Worm (Caenorhabditis elegans) whole organism, L2 larva: ENCODE data around the gene unc-36.

ENCODE experiments used
- C34F6.9 ChIP-seq: fragments of 150-350 bp; optimal IDR thresholded peaks from 2 replicates; lab custom pipeline; 2014; ENCODE audit warnings: missing biosample characterization, missing genetic modification characterization
- F13H6.1 ChIP-seq: sonication (generic microtip); optimal IDR thresholded peaks from 2 replicates; lab custom pipeline; 2016; ENCODE audit warnings: missing genetic modification characterization, missing compliant biosample characterization
- Y55F3AM.14 ChIP-seq: fragments of 200-800 bp; sonication (Bioruptor generic); optimal IDR thresholded peaks from 2 replicates; lab custom pipeline; 2018; ENCODE audit warnings: mild to moderate bottlenecking, missing genetic modification characterization, missing compliant biosample characterization
- ama-1 ChIP-seq: fragments of 150-350 bp; optimal IDR thresholded peaks from 2 replicates; lab custom pipeline; 2018; ENCODE audit warnings: inconsistent platforms
- blmp-1 ChIP-seq: sonication (generic microtip); optimal IDR thresholded peaks from 2 replicates; lab custom pipeline; 2017; ENCODE audit warnings: missing genetic modification characterization, mild to moderate bottlenecking, missing compliant biosample characterization, antibody characterized with exemption, moderate library complexity; ENCODE audit not compliant: insufficient read depth
- ceh-82 ChIP-seq: fragments of 150-350 bp; optimal IDR thresholded peaks from 2 replicates; lab custom pipeline; 2014; ENCODE audit warnings: missing biosample characterization, missing genetic modification characterization
- crh-2 ChIP-seq: sonication (generic microtip); optimal IDR thresholded peaks from 2 replicates; lab custom pipeline; 2017; ENCODE audit warnings: missing biosample characterization, missing genetic modification characterization
- dmd-4 ChIP-seq: sonication (generic microtip); optimal IDR thresholded peaks from 2 replicates; lab custom pipeline; 2017; ENCODE audit warnings: missing biosample characterization, missing genetic modification characterization
- egl-27 ChIP-seq: sonication (generic microtip); optimal IDR thresholded peaks from 3 replicates; lab custom pipeline; 2017; ENCODE audit warnings: missing biosample characterization, missing genetic modification reagents, missing genetic modification characterization
- elt-3 ChIP-seq: sonication (generic microtip); optimal IDR thresholded peaks from 2 replicates; lab custom pipeline; 2017; ENCODE audit warnings: missing biosample characterization, missing genetic modification characterization
- fos-1 ChIP-seq: fragments of 150-350 bp; optimal IDR thresholded peaks from 2 replicates; lab custom pipeline; 2014; ENCODE audit warnings: missing biosample characterization, missing genetic modification characterization
- lin-11 ChIP-seq: fragments of 150-350 bp; sonication (generic microtip); optimal IDR thresholded peaks from 2 replicates; lab custom pipeline; 2014; ENCODE audit warnings: missing biosample characterization, missing genetic modification characterization, inconsistent platforms, mixed read lengths
- lin-13 ChIP-seq: fragments of 150-350 bp; optimal IDR thresholded peaks from 2 replicates; lab custom pipeline; 2014; ENCODE audit warnings: missing biosample characterization, missing genetic modification reagents, missing genetic modification characterization
- lin-39 ChIP-seq: fragments of 150-350 bp; optimal IDR thresholded peaks from 2 replicates; lab custom pipeline; 2014; ENCODE audit warnings: missing biosample characterization, missing genetic modification reagents, missing genetic modification characterization
- lsy-2 ChIP-seq, 2 experiments: fragments of 150-350 bp in 1 of 2; sonication (generic microtip) in 1 of 2; optimal IDR thresholded peaks; 2 replicates each; lab custom pipeline; 2014 to 2017; ENCODE audit warnings: missing biosample characterization in 2 of 2, missing genetic modification characterization in 2 of 2
- mab-5 ChIP-seq: fragments of 150-350 bp; optimal IDR thresholded peaks from 2 replicates; lab custom pipeline; 2014; ENCODE audit warnings: missing biosample characterization, missing genetic modification characterization
- mbf-1 ChIP-seq: sonication (generic microtip); optimal IDR thresholded peaks from 2 replicates; lab custom pipeline; 2017; ENCODE audit warnings: missing biosample characterization, missing genetic modification characterization
- nhr-12 ChIP-seq: fragments of 150-350 bp; optimal IDR thresholded peaks from 2 replicates; lab custom pipeline; 2014; ENCODE audit warnings: missing biosample characterization, missing genetic modification characterization
- nhr-129 ChIP-seq: fragments of 150-350 bp; optimal IDR thresholded peaks from 2 replicates; lab custom pipeline; 2014; ENCODE audit warnings: missing biosample characterization, missing genetic modification characterization
- nhr-23 ChIP-seq: fragments of 150-350 bp; optimal IDR thresholded peaks from 2 replicates; lab custom pipeline; 2014; ENCODE audit warnings: missing biosample characterization, missing genetic modification reagents, missing genetic modification characterization
- nhr-25 ChIP-seq: fragments of 150-350 bp; sonication (generic microtip); optimal IDR thresholded peaks from 3 replicates; lab custom pipeline; 2014; ENCODE audit warnings: missing biosample characterization, missing genetic modification characterization
- nhr-6 ChIP-seq: fragments of 150-350 bp; optimal IDR thresholded peaks from 2 replicates; lab custom pipeline; 2014; ENCODE audit warnings: missing biosample characterization, missing genetic modification characterization
- nhr-77 ChIP-seq: fragments of 150-350 bp; optimal IDR thresholded peaks from 2 replicates; lab custom pipeline; 2014; ENCODE audit warnings: missing biosample characterization, missing genetic modification characterization
- peb-1 ChIP-seq: fragments of 150-350 bp; optimal IDR thresholded peaks from 2 replicates; lab custom pipeline; 2014; ENCODE audit warnings: missing biosample characterization, missing genetic modification characterization
- sem-4 ChIP-seq: fragments of 150-350 bp; optimal IDR thresholded peaks from 2 replicates; lab custom pipeline; 2014; ENCODE audit warnings: missing biosample characterization, missing genetic modification reagents, missing genetic modification characterization
- skn-1 ChIP-seq: sonication (generic microtip); optimal IDR thresholded peaks from 2 replicates; lab custom pipeline; 2017; ENCODE audit warnings: missing biosample characterization, missing genetic modification characterization
- sma-9 ChIP-seq, 2 experiments: fragments of 150-350 bp in 1 of 2; sonication (generic microtip) in 1 of 2; optimal IDR thresholded peaks; 2 replicates each; lab custom pipeline; 2014 to 2016; ENCODE audit warnings: missing genetic modification characterization in 2 of 2, mild to moderate bottlenecking in 1 of 2, missing biosample characterization in 1 of 2, missing compliant biosample characterization in 1 of 2, missing genetic modification reagents in 1 of 2, moderate library complexity in 1 of 2
- unc-39 ChIP-seq: fragments of 150-350 bp; optimal IDR thresholded peaks from 2 replicates; lab custom pipeline; 2014; ENCODE audit warnings: missing biosample characterization, missing genetic modification characterization
- unc-55 ChIP-seq: fragments of 150-350 bp; sonication (generic microtip); optimal IDR thresholded peaks from 3 replicates; lab custom pipeline; 2014; ENCODE audit warnings: missing biosample characterization, missing genetic modification reagents, missing genetic modification characterization
- unc-62 ChIP-seq: fragments of 150-350 bp; optimal IDR thresholded peaks from 2 replicates; lab custom pipeline; 2014; ENCODE audit warnings: missing biosample characterization, missing genetic modification reagents, missing genetic modification characterization
- zag-1 ChIP-seq: fragments of 150-350 bp; optimal IDR thresholded peaks from 2 replicates; lab custom pipeline; 2014; ENCODE audit warnings: missing biosample characterization, missing genetic modification characterization
- ztf-1 ChIP-seq: fragments of 200-800 bp; sonication (Bioruptor generic); conservative IDR thresholded peaks from 2 replicates; pipeline ENCODE4 v1.3.6; 2022; ENCODE audit warnings: missing genetic modification characterization, missing compliant biosample characterization
- ztf-11 ChIP-seq: sonication (generic microtip); optimal IDR thresholded peaks from 2 replicates; lab custom pipeline; 2017; ENCODE audit warnings: missing biosample characterization, missing genetic modification characterization

The unc-36 gene

ce11 chrIII:8216224-8216623 lies 15.2 kb upstream of the unc-36 start, which contains the start of gene unc-86:
Gene unc-86 (minus strand): TSS chrIII:8216336.
- TF ChIP-seq unc-55 (peak; percentile 4), nhr-6 (no peak), blmp-1 (tag; lab: Kevin White, UChicago) (no peak), unc-39 (tag; lab: Kevin White, UChicago) (no peak), ztf-11 (no peak)
- TF ChIP-seq, all 48 proteins: peak for 1

ce11 chrIII:8211562-8211961 lies 10.5 kb upstream of the unc-36 start:
- TF ChIP-seq nhr-129 (tag; lab: Kevin White, UChicago) (peak; percentile 14), lsy-2 (tag; optimal IDR thresholded peaks at IDR 0.05; lab: Kevin White, UChicago) (peak in 1 of 2 experiments; percentile 54), C34F6.9 (tag; lab: Kevin White, UChicago) (peak; percentile 17), unc-55 (peak; percentile 49), nhr-23 (tag; lab: Kevin White, UChicago) (no peak), ceh-82 (tag; lab: Kevin White, UChicago) (no peak)

- no peak for TF ChIP-seq lsy-2 (tag; optimal IDR thresholded peaks at IDR 0.05; lab: Kevin White, UChicago)
- no peak for TF ChIP-seq skn-1 (tag; lab: Kevin White, UChicago)
- no peak for TF ChIP-seq dmd-4 (tag; lab: Kevin White, UChicago)
- TF ChIP-seq nhr-77 (tag; lab: Kevin White, UChicago) = no peak
- TF ChIP-seq nhr-25 = no peak
- TF ChIP-seq lin-39 = no peak
- no peak for TF ChIP-seq nhr-129 (tag; lab: Kevin White, UChicago)
- no peak for TF ChIP-seq elt-3 (tag; lab: Kevin White, UChicago)
- no peak for TF ChIP-seq unc-55
- TF ChIP-seq egl-27 (tag; lab: Kevin White, UChicago) = no peak
- no peak for TF ChIP-seq unc-62
- no peak for TF ChIP-seq nhr-6
- no peak for TF ChIP-seq ama-1 (lab: Kevin White, UChicago)
- no peak for TF ChIP-seq peb-1
- no peak for TF ChIP-seq mab-5 (tag; lab: Kevin White, UChicago)
- no peak for TF ChIP-seq ztf-1 (GFP tag; lab: Robert Waterston, UW)
- no peak for TF ChIP-seq sem-4 (tag; lab: Kevin White, UChicago)
Observed at ce11 chrIII:8209775-8210174, 8.8 kb upstream of the unc-36 start, which contains the start of gene C30A5.10. Gene C30A5.10 (minus strand): TSS chrIII:8209875.

- TF ChIP-seq peb-1 (no peak), crh-2 (tag; lab: Kevin White, UChicago) (no peak), ztf-1 (GFP tag; lab: Robert Waterston, UW) (no peak), nhr-6 (no peak), nhr-12 (tag; lab: Kevin White, UChicago) (no peak), fos-1 (tag; lab: Kevin White, UChicago) (no peak), nhr-77 (tag; lab: Kevin White, UChicago) (no peak), lin-39 (no peak), unc-55 (no peak), mab-5 (tag; lab: Kevin White, UChicago) (no peak), dmd-4 (tag; lab: Kevin White, UChicago) (no peak)
Observed at ce11 chrIII:8202754-8203153, 1.7 kb upstream of the unc-36 start, which contains the start of gene snb-5. Gene snb-5 (plus strand): TSS chrIII:8203054.

- TF ChIP-seq C34F6.9 (tag; lab: Kevin White, UChicago) = peak; percentile 74
- TF ChIP-seq mab-5 (tag; lab: Kevin White, UChicago) = peak; percentile 33
- peak; percentile 56 for TF ChIP-seq zag-1 (tag; lab: Kevin White, UChicago)
- TF ChIP-seq fos-1 (tag; lab: Kevin White, UChicago) = no peak
- TF ChIP-seq egl-27 (tag; lab: Kevin White, UChicago) = no peak
- TF ChIP-seq mbf-1 (tag; lab: Kevin White, UChicago) = no peak
- peak; percentile 77 for TF ChIP-seq F13H6.1
- peak; percentile 30 for TF ChIP-seq lin-11 (tag; lab: Kevin White, UChicago)
- TF ChIP-seq sem-4 (tag; lab: Kevin White, UChicago) = peak; percentile 41
- TF ChIP-seq Y55F3AM.14 = peak; percentile 43
- TF ChIP-seq blmp-1 (tag; lab: Kevin White, UChicago) = no peak
- peak; percentile 49 for TF ChIP-seq crh-2 (tag; lab: Kevin White, UChicago)
- peak; percentile 83 for TF ChIP-seq unc-55
- TF ChIP-seq sma-9 (GFP tag; optimal IDR thresholded peaks at IDR 0.05; lab: Kevin White, UChicago) = peak; percentile 41
- no peak for TF ChIP-seq sma-9 (tag; optimal IDR thresholded peaks at IDR 0.05; lab: Kevin White, UChicago)
- peak; percentile 46 for TF ChIP-seq nhr-129 (tag; lab: Kevin White, UChicago)
- TF ChIP-seq lsy-2 (tag; optimal IDR thresholded peaks at IDR 0.05; lab: Kevin White, UChicago) = peak in 1 of 2 experiments; percentile 68
- peak; percentile 23 for TF ChIP-seq lin-13 (GFP tag; lab: Kevin White, UChicago)
Observed at ce11 chrIII:8201760-8202159, 743 bp upstream of the unc-36 start.
